Worm (Caenorhabditis elegans) whole organism, mixed stage, embryonic: Measurements from ENCODE around the gene pgp-11.
A peak's percentile ranks its signal among the peaks of the same experiment; 100 is the strongest.

Experiments used
- M03D4.4 ChIP-seq: sonication (generic microtip); optimal IDR thresholded peaks from 2 replicates; lab custom pipeline; 2017; ENCODE audit warnings: mild to moderate bottlenecking, missing genetic modification characterization, missing compliant biosample characterization
- bed-3 ChIP-seq: fragments of 200-800 bp; sonication (Bioruptor generic); optimal IDR thresholded peaks from 3 replicates; lab custom pipeline; 2018; ENCODE audit warnings: mild to moderate bottlenecking, missing genetic modification characterization, moderate library complexity, missing compliant biosample characterization
- blmp-1 ChIP-seq: fragments of 150-350 bp; optimal IDR thresholded peaks from 2 replicates; lab custom pipeline; 2014; ENCODE audit warnings: missing biosample characterization, missing genetic modification characterization
- ceh-39 ChIP-seq: fragments of 150-350 bp; optimal IDR thresholded peaks from 2 replicates; lab custom pipeline; 2014; ENCODE audit warnings: missing biosample characterization, missing genetic modification characterization
- ceh-43 ChIP-seq: fragments of 200-800 bp; sonication (Bioruptor generic); optimal IDR thresholded peaks from 2 replicates; lab custom pipeline; 2018; ENCODE audit warnings: mild to moderate bottlenecking, missing genetic modification characterization, moderate library complexity, missing compliant biosample characterization
- ceh-83 ChIP-seq: fragments of 200-800 bp; sonication (Bioruptor generic); optimal IDR thresholded peaks from 2 replicates; lab custom pipeline; 2018; ENCODE audit warnings: mild to moderate bottlenecking, missing genetic modification characterization, missing compliant biosample characterization
- ces-1 ChIP-seq: fragments of 150-350 bp; optimal IDR thresholded peaks from 2 replicates; lab custom pipeline; 2014; ENCODE audit warnings: missing biosample characterization, missing genetic modification reagents, missing genetic modification characterization
- cnd-1 ChIP-seq: fragments of 200-800 bp; sonication (Bioruptor generic); optimal IDR thresholded peaks from 2 replicates; lab custom pipeline; 2018; ENCODE audit warnings: mild to moderate bottlenecking, missing genetic modification characterization, missing compliant biosample characterization
- drap-1 ChIP-seq: fragments of 200-800 bp; sonication (Bioruptor generic); optimal IDR thresholded peaks from 3 replicates; lab custom pipeline; 2018; ENCODE audit warnings: mild to moderate bottlenecking, missing genetic modification characterization, missing compliant biosample characterization
- elt-1 ChIP-seq: sonication (generic microtip); optimal IDR thresholded peaks from 2 replicates; lab custom pipeline; 2017; ENCODE audit warnings: missing genetic modification characterization, mild to moderate bottlenecking, missing compliant biosample characterization, antibody characterized with exemption, moderate library complexity, borderline replicate concordance; ENCODE audit not compliant: insufficient read depth
- elt-3 ChIP-seq: fragments of 150-350 bp; optimal IDR thresholded peaks from 2 replicates; lab custom pipeline; 2014; ENCODE audit warnings: missing biosample characterization, missing genetic modification characterization
- flh-1 ChIP-seq: fragments of 200-800 bp; sonication (Bioruptor generic); optimal IDR thresholded peaks from 2 replicates; lab custom pipeline; 2018; ENCODE audit warnings: mild to moderate bottlenecking, missing genetic modification characterization, moderate library complexity, missing compliant biosample characterization
- ham-2 ChIP-seq: fragments of 200-800 bp; sonication (Bioruptor generic); optimal IDR thresholded peaks from 2 replicates; lab custom pipeline; 2018; ENCODE audit warnings: mild to moderate bottlenecking, missing genetic modification characterization, missing compliant biosample characterization
- hlh-1 ChIP-seq: fragments of 150-350 bp; optimal IDR thresholded peaks from 2 replicates; lab custom pipeline; 2014; ENCODE audit warnings: missing biosample characterization, missing genetic modification reagents, missing genetic modification characterization
- lin-13 ChIP-seq: fragments of 150-350 bp; optimal IDR thresholded peaks from 2 replicates; lab custom pipeline; 2014; ENCODE audit warnings: missing biosample characterization, missing genetic modification characterization
- lin-32 ChIP-seq: fragments of 200-800 bp; sonication (Bioruptor generic); optimal IDR thresholded peaks from 2 replicates; lab custom pipeline; 2018; ENCODE audit warnings: mild to moderate bottlenecking, missing genetic modification characterization, missing compliant biosample characterization
- lsy-2 ChIP-seq: fragments of 150-350 bp; optimal IDR thresholded peaks from 2 replicates; lab custom pipeline; 2014; ENCODE audit warnings: missing biosample characterization, missing genetic modification characterization
- mab-5 ChIP-seq: fragments of 150-350 bp; optimal IDR thresholded peaks from 2 replicates; lab custom pipeline; 2014; ENCODE audit warnings: missing biosample characterization, missing genetic modification characterization
- mep-1 ChIP-seq: fragments of 150-350 bp; optimal IDR thresholded peaks from 2 replicates; lab custom pipeline; 2017; ENCODE audit warnings: missing biosample characterization, missing genetic modification reagents, missing genetic modification characterization, inconsistent platforms
- mls-2 ChIP-seq: sonication (generic microtip); optimal IDR thresholded peaks from 2 replicates; lab custom pipeline; 2016; ENCODE audit warnings: mild to moderate bottlenecking, missing genetic modification characterization, moderate library complexity, missing compliant biosample characterization
- nhr-12 ChIP-seq: fragments of 150-350 bp; optimal IDR thresholded peaks from 2 replicates; lab custom pipeline; 2014; ENCODE audit warnings: missing biosample characterization, missing genetic modification characterization
- nhr-2 ChIP-seq: fragments of 150-350 bp; optimal IDR thresholded peaks from 2 replicates; lab custom pipeline; 2014; ENCODE audit warnings: missing biosample characterization, missing genetic modification characterization
- nhr-237 ChIP-seq: fragments of 150-350 bp; optimal IDR thresholded peaks from 2 replicates; lab custom pipeline; 2014; ENCODE audit warnings: missing biosample characterization, missing genetic modification characterization
- nhr-28 ChIP-seq: fragments of 150-350 bp; optimal IDR thresholded peaks from 2 replicates; lab custom pipeline; 2014; ENCODE audit warnings: missing biosample characterization, missing genetic modification characterization
- nhr-76 ChIP-seq: sonication (generic microtip); optimal IDR thresholded peaks from 2 replicates; lab custom pipeline; 2017; ENCODE audit warnings: missing biosample characterization, missing genetic modification characterization
- pha-4 ChIP-seq: fragments of 150-350 bp; optimal IDR thresholded peaks from 2 replicates; lab custom pipeline; 2018; ENCODE audit warnings: missing biosample characterization, missing genetic modification reagents, missing genetic modification characterization
- sem-2 ChIP-seq: fragments of 200-800 bp; sonication (Bioruptor generic); optimal IDR thresholded peaks from 2 replicates; lab custom pipeline; 2018; ENCODE audit warnings: mild to moderate bottlenecking, missing genetic modification characterization, missing compliant biosample characterization
- snpc-4 ChIP-seq: fragments of 150-350 bp; optimal IDR thresholded peaks from 2 replicates; lab custom pipeline; 2014; ENCODE audit warnings: missing biosample characterization, missing genetic modification characterization
- sptf-1 ChIP-seq: sonication (generic microtip); optimal IDR thresholded peaks from 2 replicates; lab custom pipeline; 2017; ENCODE audit warnings: mild to moderate bottlenecking, missing genetic modification characterization, moderate library complexity, missing compliant biosample characterization
- tbx-8 ChIP-seq: fragments of 200-800 bp; sonication (Bioruptor generic); optimal IDR thresholded peaks from 2 replicates; lab custom pipeline; 2018; ENCODE audit warnings: mild to moderate bottlenecking, missing genetic modification characterization, moderate library complexity, missing compliant biosample characterization
- unc-120 ChIP-seq: sonication (generic microtip); optimal IDR thresholded peaks from 2 replicates; lab custom pipeline; 2017; ENCODE audit warnings: missing genetic modification characterization, missing compliant biosample characterization; ENCODE audit not compliant: poor library complexity, severe bottlenecking
- unc-39 ChIP-seq: fragments of 150-350 bp; optimal IDR thresholded peaks from 2 replicates; lab custom pipeline; 2014; ENCODE audit warnings: missing biosample characterization, missing genetic modification characterization
- unc-62 ChIP-seq: fragments of 150-350 bp; optimal IDR thresholded peaks from 2 replicates; lab custom pipeline; 2014; ENCODE audit warnings: missing biosample characterization, missing genetic modification reagents, missing genetic modification characterization
- zip-8 ChIP-seq: fragments of 150-350 bp; optimal IDR thresholded peaks from 2 replicates; lab custom pipeline; 2014; ENCODE audit warnings: missing biosample characterization, missing genetic modification characterization
- ztf-11 ChIP-seq: fragments of 150-350 bp; optimal IDR thresholded peaks from 2 replicates; lab custom pipeline; 2014; ENCODE audit warnings: missing biosample characterization, missing genetic modification characterization

pgp-11 gene

ce11 chrII:8032657-8033056, 28.6 kb upstream of the pgp-11 start, which contains the start of gene nrf-6:
TSS of gene nrf-6 (minus strand) at chrII:8032708.
- no peak for TF ChIP-seq ztf-11 (tag; lab: Kevin White, UChicago)
- no peak for TF ChIP-seq mab-5 (tag; lab: Kevin White, UChicago)
- no peak for TF ChIP-seq zip-8 (tag; lab: Kevin White, UChicago)
- no peak for TF ChIP-seq nhr-76 (tag; lab: Kevin White, UChicago)

- TF ChIP-seq lin-13 (tag; lab: Kevin White, UChicago): no peak
- no peak for TF ChIP-seq elt-1
- TF ChIP-seq unc-120 (tag; lab: Kevin White, UChicago): no peak
- TF ChIP-seq unc-62 (GFP tag; lab: Kevin White, UChicago): no peak
- TF ChIP-seq nhr-28: no peak
- TF ChIP-seq blmp-1: no peak
- no peak for TF ChIP-seq hlh-1
Measured at ce11 chrII:8028730-8029129, 24.7 kb upstream of the pgp-11 start.

DNA sequence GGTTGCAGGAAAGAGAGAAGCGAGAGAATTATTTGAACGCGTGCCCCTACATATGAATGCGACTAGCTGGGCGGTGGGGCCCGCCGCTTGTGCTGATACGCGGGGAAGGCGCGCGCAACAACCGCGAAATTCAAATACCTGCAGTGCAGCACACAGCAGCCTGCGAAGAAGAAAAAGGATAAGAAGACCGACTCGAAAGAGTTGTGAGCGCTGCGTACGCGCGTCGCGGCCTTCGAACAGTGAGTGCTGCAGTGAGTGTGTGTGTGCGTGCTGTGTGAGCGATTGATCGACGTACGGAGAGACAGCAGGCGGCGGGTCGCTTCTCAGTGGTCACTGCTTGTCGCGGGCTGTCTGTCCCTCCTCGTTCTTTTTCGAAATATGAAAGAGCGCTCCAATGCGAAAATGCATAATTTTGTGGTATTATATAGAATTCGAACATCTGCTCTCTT, 24.2 kb upstream of the pgp-11 start:
- TF ChIP-seq flh-1 (GFP tag; lab: Kevin White, UChicago) (peak; percentile 30), lin-13 (tag; lab: Kevin White, UChicago) (peak; percentile 84), nhr-2 (tag; lab: Kevin White, UChicago) (no peak), nhr-28 (no peak), mab-5 (tag; lab: Kevin White, UChicago) (no peak), snpc-4 (tag; lab: Kevin White, UChicago) (no peak), lin-32 (peak; percentile 60), ztf-11 (tag; lab: Kevin White, UChicago) (peak; percentile 28), sptf-1 (tag; lab: Kevin White, UChicago) (peak; percentile 74), elt-1 (peak; percentile 33), ham-2 (GFP tag; lab: Kevin White, UChicago) (peak; percentile 91), ceh-83 (no peak), blmp-1 (no peak), drap-1 (peak; percentile 82), nhr-76 (tag; lab: Kevin White, UChicago) (no peak), nhr-237 (no peak), ceh-43 (GFP tag; lab: Kevin White, UChicago) (no peak), ceh-39 (tag; lab: Kevin White, UChicago) (no peak), hlh-1 (peak; percentile 75), nhr-12 (tag; lab: Kevin White, UChicago) (no peak), sem-2 (no peak), pha-4 (tag; lab: Kevin White, UChicago) (peak; percentile 85), cnd-1 (peak; percentile 61), mep-1 (tag; lab: Kevin White, UChicago) (peak; percentile 25), elt-3 (tag; lab: Kevin White, UChicago) (no peak), tbx-8 (GFP tag; lab: Kevin White, UChicago) (peak; percentile 57), unc-39 (tag; lab: Kevin White, UChicago) (no peak), ces-1 (GFP tag; lab: Kevin White, UChicago) (peak; percentile 31), mls-2 (tag; lab: Kevin White, UChicago) (peak; percentile 75), lsy-2 (peak; percentile 50), unc-62 (GFP tag; lab: Kevin White, UChicago) (peak; percentile 79), M03D4.4 (peak; percentile 70), bed-3 (GFP tag; lab: Kevin White, UChicago) (no peak), unc-120 (tag; lab: Kevin White, UChicago) (peak; percentile 80), zip-8 (tag; lab: Kevin White, UChicago) (no peak)

DNA sequence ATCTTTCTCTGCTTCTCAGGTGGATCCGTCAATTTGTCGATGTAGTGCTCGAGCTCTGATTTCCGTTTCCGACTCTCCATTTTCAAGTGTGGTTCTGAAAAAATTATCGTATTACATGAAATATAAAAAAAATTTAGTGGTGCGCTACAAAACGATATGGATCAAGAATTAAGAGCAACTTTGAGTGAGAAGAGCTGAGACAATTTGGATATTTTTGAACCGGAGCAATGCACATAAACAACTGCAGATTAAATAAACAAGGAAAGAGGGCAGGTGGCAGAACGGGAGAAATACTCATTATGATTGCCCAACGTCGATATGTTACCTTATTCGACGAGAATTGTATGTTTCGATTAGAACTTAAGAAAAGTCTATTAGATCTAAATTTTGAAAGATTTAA, 23.6 kb upstream of the pgp-11 start, which contains the start of gene swsn-7:
Gene swsn-7, minus strand, starts transcription at position 101 of the 400 bp plus-strand sequence.
- TF ChIP-seq drap-1: no peak
- no peak for TF ChIP-seq elt-3 (tag; lab: Kevin White, UChicago)
- TF ChIP-seq unc-120 (tag; lab: Kevin White, UChicago): no peak
- no peak for TF ChIP-seq sem-2
- TF ChIP-seq nhr-2 (tag; lab: Kevin White, UChicago): no peak
- no peak for TF ChIP-seq nhr-12 (tag; lab: Kevin White, UChicago)
- TF ChIP-seq flh-1 (GFP tag; lab: Kevin White, UChicago): no peak
- TF ChIP-seq ceh-43 (GFP tag; lab: Kevin White, UChicago): no peak
- no peak for TF ChIP-seq pha-4 (tag; lab: Kevin White, UChicago)
- TF ChIP-seq unc-62 (GFP tag; lab: Kevin White, UChicago): no peak
- no peak for TF ChIP-seq mep-1 (tag; lab: Kevin White, UChicago)
- TF ChIP-seq ham-2 (GFP tag; lab: Kevin White, UChicago): no peak
- TF ChIP-seq lsy-2: no peak
